Fruit fly (Drosophila melanogaster) whole organism, pupa: ENCODE measurements around the gene dunk.
A peak's percentile ranks its signal among the peaks of the same experiment; 100 is the strongest.

Source experiments
- CG10348 ChIP-seq: fragments of 200-800 bp; sonication (Bioruptor generic); IDR thresholded peaks from 2 replicates; pipeline ENCODE4 v1.3.6; 2022; ENCODE audit warnings: missing biosample characterization, missing genetic modification characterization
- CG12605 ChIP-seq: fragments of 200-800 bp; sonication (Bioruptor generic); IDR thresholded peaks from 2 replicates; pipeline ENCODE4 v1.3.6; 2022; ENCODE audit warnings: missing biosample characterization, missing genetic modification characterization
- CG13204 ChIP-seq: fragments of 200-800 bp; sonication (Bioruptor generic); optimal IDR thresholded peaks from 2 replicates; lab custom pipeline; 2018; ENCODE audit warnings: missing biosample characterization, mild to moderate bottlenecking, missing genetic modification characterization, moderate library complexity
- CG14655 ChIP-seq: fragments of 200-800 bp; sonication (Bioruptor generic); optimal IDR thresholded peaks from 3 replicates; lab custom pipeline; 2017; ENCODE audit warnings: mild to moderate bottlenecking, missing biosample characterization, missing genetic modification reagents, missing genetic modification characterization
- CG15710 ChIP-seq: fragments of 200-800 bp; sonication (Bioruptor generic); optimal IDR thresholded peaks from 2 replicates; lab custom pipeline; 2018; ENCODE audit warnings: missing biosample characterization, mild to moderate bottlenecking, missing genetic modification characterization, moderate library complexity
- CG17806 ChIP-seq: fragments of 200-800 bp; sonication (Bioruptor generic); optimal IDR thresholded peaks from 2 replicates; lab custom pipeline; 2018; ENCODE audit warnings: missing biosample characterization, mild to moderate bottlenecking, missing genetic modification characterization, moderate library complexity
- CG32121 ChIP-seq: fragments of 200-800 bp; sonication (Bioruptor generic); IDR thresholded peaks from 2 replicates; pipeline ENCODE4 v1.3.6; 2022; ENCODE audit warnings: missing biosample characterization, missing genetic modification characterization
- CG34367 ChIP-seq: fragments of 200-800 bp; sonication (Bioruptor generic); optimal IDR thresholded peaks from 2 replicates; lab custom pipeline; 2018; ENCODE audit warnings: missing biosample characterization, mild to moderate bottlenecking, missing genetic modification characterization
- CG4496 ChIP-seq: fragments of 200-800 bp; sonication (Bioruptor generic); IDR thresholded peaks from 3 replicates; pipeline ENCODE4 v1.3.6; 2022; ENCODE audit warnings: missing biosample characterization, missing genetic modification characterization
- CG8159 ChIP-seq: fragments of 200-800 bp; sonication (Bioruptor generic); optimal IDR thresholded peaks from 3 replicates; lab custom pipeline; 2018; ENCODE audit warnings: missing biosample characterization, mild to moderate bottlenecking, missing genetic modification characterization, moderate library complexity
- CG8301 ChIP-seq: fragments of 200-800 bp; sonication (Bioruptor generic); optimal IDR thresholded peaks from 2 replicates; lab custom pipeline; 2018; ENCODE audit warnings: missing biosample characterization, mild to moderate bottlenecking, missing genetic modification characterization
- CG9948 ChIP-seq: fragments of 200-800 bp; sonication (Bioruptor generic); optimal IDR thresholded peaks from 2 replicates; lab custom pipeline; 2018; ENCODE audit warnings: missing biosample characterization, mild to moderate bottlenecking, missing genetic modification characterization, moderate library complexity
- D1 ChIP-seq: fragments of 200-800 bp; sonication (Bioruptor generic); optimal IDR thresholded peaks from 2 replicates; lab custom pipeline; 2018; ENCODE audit warnings: missing biosample characterization, mild to moderate bottlenecking, missing genetic modification characterization, moderate library complexity
- EcR ChIP-seq: fragments of 200-800 bp; sonication (Bioruptor generic); optimal IDR thresholded peaks from 3 replicates; lab custom pipeline; 2019; ENCODE audit warnings: missing biosample characterization, missing genetic modification characterization, mild to moderate bottlenecking, moderate library complexity, missing genetic modification reagents
- Ets98B ChIP-seq: fragments of 200-800 bp; sonication (Bioruptor generic); IDR thresholded peaks from 2 replicates; pipeline ENCODE4 v1.3.6; 2022; ENCODE audit warnings: missing biosample characterization, missing genetic modification characterization
- Pif1A ChIP-seq: fragments of 200-800 bp; sonication (Bioruptor generic); optimal IDR thresholded peaks from 3 replicates; lab custom pipeline; 2016; ENCODE audit warnings: missing biosample characterization, missing genetic modification characterization
- Pif1B ChIP-seq: fragments of 200-800 bp; sonication (Bioruptor generic); optimal IDR thresholded peaks from 3 replicates; lab custom pipeline; 2016; ENCODE audit warnings: missing biosample characterization, missing genetic modification characterization
- Snoo ChIP-seq: fragments of 200-800 bp; sonication (Bioruptor generic); optimal IDR thresholded peaks from 3 replicates; lab custom pipeline; 2017; ENCODE audit warnings: missing biosample characterization, mild to moderate bottlenecking, missing genetic modification characterization, inconsistent platforms
- fd96Ca ChIP-seq: fragments of 200-800 bp; sonication (Bioruptor generic); IDR thresholded peaks from 3 replicates; pipeline ENCODE4 v1.3.6; 2022; ENCODE audit warnings: missing biosample characterization, missing genetic modification characterization
- gl ChIP-seq: fragments of 200-800 bp; sonication (Bioruptor generic); optimal IDR thresholded peaks from 2 replicates; lab custom pipeline; 2018; ENCODE audit warnings: missing biosample characterization, mild to moderate bottlenecking, missing genetic modification characterization
- rn ChIP-seq: fragments of 200-800 bp; sonication (Bioruptor generic); IDR thresholded peaks from 2 replicates; pipeline ENCODE4 v1.3.6; 2022; ENCODE audit warnings: missing biosample characterization, missing genetic modification characterization

The dunk gene

DNA sequence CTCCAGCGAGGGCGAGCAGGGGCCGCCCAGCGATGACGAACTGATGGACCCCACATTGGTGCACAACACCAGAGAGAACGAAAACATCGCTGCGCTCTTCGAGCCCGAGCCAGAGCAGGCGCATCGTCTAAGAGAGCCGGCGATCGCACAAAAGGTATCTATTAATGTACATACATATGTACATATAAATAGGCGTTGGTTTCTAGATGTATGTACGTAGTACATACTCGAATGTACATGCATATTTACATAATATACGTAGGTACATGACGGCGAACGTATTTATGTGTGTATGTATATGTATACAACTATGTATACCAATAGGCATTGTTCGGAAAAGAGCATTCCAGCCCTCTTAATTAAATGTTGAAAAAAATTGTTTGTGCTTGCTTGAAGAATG lies 7.3 kb upstream of the dunk start:
- TF ChIP-seq CG8159 (tag; lab: Kevin White, UChicago), result no peak
- TF ChIP-seq Ets98B (GFP tag; lab: Robert Waterston, UW), result peak; percentile 5; the same call in 1 of the 2 replicates

- no peak for TF ChIP-seq CG15710 (tag; lab: Kevin White, UChicago)
- peak; percentile 26; the same call in 1 of the 2 replicates for TF ChIP-seq CG12605
Measured at dm6 chr2L:22145269-22145917, 6.0 kb upstream of the dunk start.

dm6 chr2L:22146247-22146646 lies 5.2 kb upstream of the dunk start:
- no peak for TF ChIP-seq CG15710 (tag; lab: Kevin White, UChicago)
- TF ChIP-seq CG10348 (GFP tag; lab: Robert Waterston, UW), result no peak
- no peak for TF ChIP-seq CG14655 (GFP tag; lab: Kevin White, UChicago)
- no peak for TF ChIP-seq EcR
- no peak for TF ChIP-seq Snoo
- no peak for TF ChIP-seq CG32121 (GFP tag; lab: Robert Waterston, UW)
- no peak for TF ChIP-seq fd96Ca (GFP tag; lab: Robert Waterston, UW)
- no peak for TF ChIP-seq CG8301 (tag; lab: Kevin White, UChicago)
- no peak for TF ChIP-seq CG17806 (tag; lab: Kevin White, UChicago)
- no peak for TF ChIP-seq CG13204 (GFP tag; lab: Kevin White, UChicago)
- no peak for TF ChIP-seq rn (GFP tag; lab: Robert Waterston, UW)
- TF ChIP-seq D1 (tag; lab: Kevin White, UChicago), result no peak
- no peak for TF ChIP-seq CG34367
- no peak for TF ChIP-seq CG9948 (tag; lab: Kevin White, UChicago)
- no peak for TF ChIP-seq CG4496
- TF ChIP-seq CG8159 (tag; lab: Kevin White, UChicago), result no peak

- TF ChIP-seq D1 (tag; lab: Kevin White, UChicago) (no peak), Snoo (no peak), CG14655 (GFP tag; lab: Kevin White, UChicago) (no peak), CG12605 (0 out of 2 replicates have a peak, but pooled peaks have one; percentile 16), EcR (peak; percentile 11), CG8301 (tag; lab: Kevin White, UChicago) (no peak), CG9948 (tag; lab: Kevin White, UChicago) (no peak), CG17806 (tag; lab: Kevin White, UChicago) (no peak)
Measured at dm6 chr2L:22148713-22149112, 2.7 kb upstream of the dunk start.

DNA sequence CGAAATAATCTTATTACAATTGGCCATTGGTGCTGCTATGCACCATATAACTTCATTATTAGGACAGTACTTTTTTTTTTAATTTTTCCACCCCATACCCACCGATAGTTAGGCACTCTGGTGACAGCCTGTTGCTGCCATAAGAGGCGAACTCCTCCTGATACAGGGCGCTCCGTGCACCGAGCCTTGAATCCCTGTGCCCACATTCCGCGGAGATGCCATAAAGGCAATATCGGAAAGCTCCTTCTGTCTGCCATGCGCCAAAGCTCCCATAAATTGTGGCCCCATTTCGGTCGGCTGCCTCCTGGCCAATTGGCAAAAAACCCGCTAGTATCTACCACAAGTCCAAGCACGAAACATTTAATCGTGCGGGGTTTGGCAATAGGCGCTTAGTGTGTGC lies 1.8 kb downstream of the dunk start:
- TF ChIP-seq CG4496 (no peak), Ets98B (GFP tag; lab: Robert Waterston, UW) (no peak), rn (GFP tag; lab: Robert Waterston, UW) (no peak), D1 (tag; lab: Kevin White, UChicago) (no peak), CG12605 (no peak), CG17806 (tag; lab: Kevin White, UChicago) (no peak), Pif1B (no peak), CG8301 (tag; lab: Kevin White, UChicago) (no peak), CG13204 (GFP tag; lab: Kevin White, UChicago) (no peak), EcR (no peak), CG9948 (tag; lab: Kevin White, UChicago) (no peak), Snoo (no peak), gl (tag; lab: Kevin White, UChicago) (no peak), CG15710 (tag; lab: Kevin White, UChicago) (no peak), Pif1A (GFP tag; lab: Kevin White, UChicago) (no peak), CG34367 (no peak)

dm6 chr2L:22159800-22160199 lies 8.4 kb downstream of the dunk start:
- TF ChIP-seq EcR, result no peak
- TF ChIP-seq CG17806 (tag; lab: Kevin White, UChicago), result no peak
- no peak for TF ChIP-seq CG32121 (GFP tag; lab: Robert Waterston, UW)
- TF ChIP-seq CG8301 (tag; lab: Kevin White, UChicago), result no peak
- no peak for TF ChIP-seq gl (tag; lab: Kevin White, UChicago)
- no peak for TF ChIP-seq CG8159 (tag; lab: Kevin White, UChicago)
- no peak for TF ChIP-seq CG34367
- TF ChIP-seq Snoo, result no peak
- no peak for TF ChIP-seq Pif1A (GFP tag; lab: Kevin White, UChicago)
- TF ChIP-seq rn (GFP tag; lab: Robert Waterston, UW), result no peak
- TF ChIP-seq CG12605, result no peak
- TF ChIP-seq CG10348 (GFP tag; lab: Robert Waterston, UW), result no peak
- no peak for TF ChIP-seq CG9948 (tag; lab: Kevin White, UChicago)
- no peak for TF ChIP-seq CG13204 (GFP tag; lab: Kevin White, UChicago)
- TF ChIP-seq fd96Ca (GFP tag; lab: Robert Waterston, UW), result no peak
- TF ChIP-seq Ets98B (GFP tag; lab: Robert Waterston, UW), result no peak
- no peak for TF ChIP-seq CG4496
- TF ChIP-seq CG14655 (GFP tag; lab: Kevin White, UChicago), result no peak
- TF ChIP-seq CG15710 (tag; lab: Kevin White, UChicago), result no peak

DNA sequence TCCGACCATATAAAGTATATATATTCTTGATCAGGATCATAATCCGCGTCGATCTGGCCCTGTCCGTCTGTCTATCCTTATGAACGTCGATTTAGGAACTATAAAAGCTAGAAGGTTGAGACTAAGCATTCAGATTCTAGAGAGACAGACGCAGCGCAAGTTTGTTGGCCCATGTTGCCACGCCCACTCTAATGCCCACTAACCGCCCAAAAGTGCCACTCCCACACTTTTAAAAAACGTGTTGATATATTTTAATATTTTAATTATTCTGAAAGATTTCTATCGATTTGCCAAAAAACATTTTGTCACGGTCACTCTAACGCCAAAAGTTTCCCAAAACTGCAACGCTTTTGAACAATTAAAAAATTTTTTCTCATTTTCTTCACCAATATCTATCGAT lies 11.9 kb downstream of the dunk start:
- TF ChIP-seq Snoo, result no peak
- TF ChIP-seq fd96Ca (GFP tag; lab: Robert Waterston, UW), result no peak
- no peak for TF ChIP-seq CG14655 (GFP tag; lab: Kevin White, UChicago)
- no peak for TF ChIP-seq CG13204 (GFP tag; lab: Kevin White, UChicago)
- TF ChIP-seq CG32121 (GFP tag; lab: Robert Waterston, UW), result no peak
- TF ChIP-seq Ets98B (GFP tag; lab: Robert Waterston, UW), result no peak
- no peak for TF ChIP-seq CG9948 (tag; lab: Kevin White, UChicago)
- TF ChIP-seq EcR, result no peak
- TF ChIP-seq CG15710 (tag; lab: Kevin White, UChicago), result no peak
- TF ChIP-seq CG34367, result no peak
- TF ChIP-seq CG12605, result no peak
